Worm (Caenorhabditis elegans): ENCODE data around the gene M03F8.1.

- TF ChIP-seq ceh-82 (tag; optimal IDR thresholded peaks at IDR 0.05) (peak; percentile 57 to 73 (median 59)), lir-3 (tag; optimal IDR thresholded peaks at IDR 0.05; ENCODE audit: poor library complexity) (peak; percentile 11), tbx-2 (tag; optimal IDR thresholded peaks at IDR 0.05) (peak; percentile 61), blmp-1 (tag; optimal IDR thresholded peaks at IDR 0.05) (no peak), nhr-84 (tag; optimal IDR thresholded peaks at IDR 0.05) (no peak), fkh-4 (tag; optimal IDR thresholded peaks at IDR 0.05; ENCODE audit: borderline replicate concordance) (peak; percentile 3), mep-1 (tag; optimal IDR thresholded peaks at IDR 0.05) (peak; percentile 67), fkh-10 (GFP tag; optimal IDR thresholded peaks at IDR 0.05) (no peak), nhr-12 (tag; optimal IDR thresholded peaks at IDR 0.05) (no peak), nhr-90 (tag; optimal IDR thresholded peaks at IDR 0.05; ENCODE audit: poor library complexity) (peak; percentile 59)
Measured at ce11 chrV:5939503-5940072, 11.6 kb upstream of the M03F8.1 start, which contains the start of gene syf-3.

Measured in whole organism, L1 larva.